Fruit fly (Drosophila melanogaster): ENCODE measurements around the gene CG9154.

Gene CG9154

DNA sequence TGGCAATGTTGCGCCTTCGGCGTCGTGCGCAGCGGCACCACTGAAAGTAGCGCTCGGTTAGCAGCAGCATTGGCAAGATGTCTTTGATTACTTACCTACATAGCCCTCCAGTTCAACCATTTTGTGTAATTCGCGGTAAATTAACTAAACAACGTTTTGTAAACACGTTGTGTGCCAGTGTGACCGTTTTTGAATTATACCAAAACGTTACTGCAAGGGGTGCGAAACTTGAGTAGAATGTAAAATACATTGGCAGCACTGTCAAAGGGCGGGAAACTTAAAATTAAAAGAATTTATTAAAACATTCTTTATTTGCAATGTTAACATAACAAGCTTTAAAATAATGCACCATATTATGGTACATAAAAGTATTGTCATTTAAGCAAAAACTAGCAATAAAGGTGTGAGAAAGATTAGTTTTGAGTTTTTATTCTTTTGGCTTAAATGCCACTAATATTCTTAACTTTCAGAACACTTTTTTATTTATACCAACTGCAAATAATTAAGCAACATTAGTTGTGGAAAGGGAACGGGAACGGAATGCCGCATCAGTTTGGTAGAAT is 46.1 kb downstream of the CG9154 start, which contains the start of gene CG9107 (continued):
- no peak for TF ChIP-seq CG6765 (GFP tag; optimal IDR thresholded peaks at IDR 0.05)
- TF ChIP-seq tll (GFP tag; optimal IDR thresholded peaks at IDR 0.05), result no peak
- TF ChIP-seq Hr51 (GFP tag; optimal IDR thresholded peaks at IDR 0.05), result no peak
- no peak for TF ChIP-seq gcm2 (GFP tag; optimal IDR thresholded peaks at IDR 0.05)
- TF ChIP-seq fru (optimal IDR thresholded peaks at IDR 0.05), result no peak
- no peak for TF ChIP-seq CG2889 (GFP tag; IDR thresholded peaks at IDR 0.05)
- TF ChIP-seq Scr (GFP tag; IDR thresholded peaks at IDR 0.05; ENCODE audit: partially characterized antibody), result no peak; the same call in 1 of the 2 replicates
- TF ChIP-seq cad (GFP tag; optimal IDR thresholded peaks at IDR 0.05), result no peak
- no peak for TF ChIP-seq Stat92E (GFP tag; optimal IDR thresholded peaks at IDR 0.05)
- TF ChIP-seq CG10431 (GFP tag; optimal IDR thresholded peaks at IDR 0.05), result no peak
- no peak for TF ChIP-seq C15 (GFP tag; IDR thresholded peaks at IDR 0.05)
- peak; percentile 86 for TF ChIP-seq gfzf (GFP tag; optimal IDR thresholded peaks at IDR 0.05)
- TF ChIP-seq CG34422 (GFP tag; IDR thresholded peaks at IDR 0.05), result 0 out of 3 replicates have a peak, but pooled peaks have one; percentile 38
- no peak for TF ChIP-seq Hr3 (GFP tag; optimal IDR thresholded peaks at IDR 0.05)
- no peak for TF ChIP-seq grau (tag; optimal IDR thresholded peaks at IDR 0.05)
- TF ChIP-seq MESR4 (GFP tag; optimal IDR thresholded peaks at IDR 0.05), result peak; percentile 39
- TF ChIP-seq CG7786 (GFP tag; optimal IDR thresholded peaks at IDR 0.05), result no peak
- no peak for TF ChIP-seq sisA (GFP tag; IDR thresholded peaks at IDR 0.05)
- no peak for TF ChIP-seq h (optimal IDR thresholded peaks at IDR 0.05)
- TF ChIP-seq ERR (GFP tag; optimal IDR thresholded peaks at IDR 0.05), result no peak
- no peak for TF ChIP-seq CG4282 (GFP tag; optimal IDR thresholded peaks at IDR 0.05)
- no peak for TF ChIP-seq al (GFP tag; IDR thresholded peaks at IDR 0.05)
- TF ChIP-seq dan (GFP tag; IDR thresholded peaks at IDR 0.05), result no peak
- no peak for TF ChIP-seq CTCF (GFP tag; optimal IDR thresholded peaks at IDR 0.05)
- no peak for TF ChIP-seq lbe (GFP tag; optimal IDR thresholded peaks at IDR 0.05)
- TF ChIP-seq nerfin-2 (GFP tag; IDR thresholded peaks at IDR 0.05; ENCODE audit: partially characterized antibody), result no peak
- no peak for TF ChIP-seq HLH54F (GFP tag; optimal IDR thresholded peaks at IDR 0.05)
- peak; percentile 10 for TF ChIP-seq CG12659 (GFP tag; optimal IDR thresholded peaks at IDR 0.05)
- no peak for TF ChIP-seq CG12744 (GFP tag; optimal IDR thresholded peaks at IDR 0.05)
- TF ChIP-seq CG3847 (GFP tag; IDR thresholded peaks at IDR 0.05), result peak; percentile 24; the same call in 1 of the 2 replicates
- TF ChIP-seq Dll (GFP tag; IDR thresholded peaks at IDR 0.05; ENCODE audit: partially characterized antibody), result peak; percentile 37; the same call in 1 of the 4 replicates
- no peak for TF ChIP-seq esg (GFP tag; conservative IDR thresholded peaks at IDR 0.05)
- peak; percentile 63 for TF ChIP-seq phol (tag; optimal IDR thresholded peaks at IDR 0.05)
- no peak for TF ChIP-seq CG2116 (GFP tag; optimal IDR thresholded peaks at IDR 0.05)
- TF ChIP-seq Dbx (GFP tag; IDR thresholded peaks at IDR 0.05), result no peak
- peak; percentile 28 for TF ChIP-seq pita (GFP tag; optimal IDR thresholded peaks at IDR 0.05)
- no peak for TF ChIP-seq Dip3 (GFP tag; optimal IDR thresholded peaks at IDR 0.05)
- peak; percentile 64 for TF ChIP-seq CG14710 (tag; optimal IDR thresholded peaks at IDR 0.05)
- TF ChIP-seq amos (GFP tag; IDR thresholded peaks at IDR 0.05; ENCODE audit: partially characterized antibody), result peak; percentile 18; the same call in 1 of the 2 replicates
- TF ChIP-seq CG9437 (GFP tag; optimal IDR thresholded peaks at IDR 0.05), result peak; percentile 90
- peak; percentile 25 for TF ChIP-seq Lhr (GFP tag; optimal IDR thresholded peaks at IDR 0.05)
- TF ChIP-seq toy (GFP tag; IDR thresholded peaks at IDR 0.05), result no peak
- no peak for TF ChIP-seq rib (GFP tag; IDR thresholded peaks at IDR 0.05)
- TF ChIP-seq CG17328 (GFP tag; IDR thresholded peaks at IDR 0.05), result no peak
- TF ChIP-seq pan (optimal IDR thresholded peaks at IDR 0.05), result no peak
- no peak for TF ChIP-seq pan (GFP tag; optimal IDR thresholded peaks at IDR 0.05 in 1 of 2, IDR thresholded peaks at IDR 0.05 in 1 of 2)
- 0 out of 2 replicates have a peak, but pooled peaks have one; percentile 31 for TF ChIP-seq Xrp1 (GFP tag; IDR thresholded peaks at IDR 0.05)
- TF ChIP-seq BEAF-32 (GFP tag; optimal IDR thresholded peaks at IDR 0.05), result peak; percentile 10
- TF ChIP-seq CG2712 (tag; optimal IDR thresholded peaks at IDR 0.05), result peak; percentile 6
- TF ChIP-seq Hr78 (GFP tag; optimal IDR thresholded peaks at IDR 0.05), result no peak
- TF ChIP-seq HHEX (GFP tag; optimal IDR thresholded peaks at IDR 0.05), result no peak
